Worm (Caenorhabditis elegans): ENCODE measurements around the gene ubxn-2.
"Not testable (repeated sequence)": the region's sequence is repeated elsewhere in the genome, so short reads cannot be mapped to it uniquely, and the experiment has no call there.

Gene ubxn-2

DNA sequence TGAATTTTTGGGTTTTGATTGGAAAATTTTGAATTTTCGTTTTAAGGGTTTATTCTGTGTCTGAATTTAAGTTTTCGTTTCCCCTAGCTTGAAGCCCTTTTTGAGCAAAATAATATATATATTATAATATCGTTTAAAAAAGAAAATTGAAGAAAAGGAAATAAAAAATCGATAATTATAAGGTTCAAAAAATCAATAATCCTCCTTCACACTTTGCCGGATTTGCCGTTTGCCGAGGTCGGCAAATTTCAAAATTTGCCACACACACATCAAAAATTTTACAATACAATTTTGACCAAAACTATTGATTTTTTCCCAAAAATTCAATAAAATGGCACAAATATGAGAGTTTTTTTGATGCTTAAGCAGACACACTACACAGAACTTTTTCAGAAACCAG is 11.0 kb upstream of the ubxn-2 start:
- no peak for TF ChIP-seq Y53F4B.3 (GFP tag; IDR thresholded peaks at IDR 0.05)
- TF ChIP-seq lsy-27 (tag; optimal IDR thresholded peaks at IDR 0.05; ENCODE audit: borderline replicate concordance, insufficient read depth): no peak
- no peak for TF ChIP-seq dpff-1 (tag; optimal IDR thresholded peaks at IDR 0.05)
- TF ChIP-seq akir-1 (GFP tag; optimal IDR thresholded peaks at IDR 0.05): no peak
- no peak for TF ChIP-seq ceh-100 (GFP tag; IDR thresholded peaks at IDR 0.05)
- no peak for TF ChIP-seq T07F8.4 (tag; optimal IDR thresholded peaks at IDR 0.05)
- TF ChIP-seq F49E8.2 (tag; optimal IDR thresholded peaks at IDR 0.05; ENCODE audit: insufficient read depth): no peak
- TF ChIP-seq dox-1 (GFP tag; IDR thresholded peaks at IDR 0.05): no peak
- TF ChIP-seq unc-62 (GFP tag; optimal IDR thresholded peaks at IDR 0.05): no peak
- no peak for TF ChIP-seq rcor-1 (GFP tag; IDR thresholded peaks at IDR 0.05)
- TF ChIP-seq bed-1 (GFP tag; IDR thresholded peaks at IDR 0.05): no peak
- TF ChIP-seq let-607 (tag; optimal IDR thresholded peaks at IDR 0.05): no peak
- no peak for TF ChIP-seq snpc-1.3 (tag; optimal IDR thresholded peaks at IDR 0.05; ENCODE audit: insufficient read depth)
- TF ChIP-seq let-526 (GFP tag; IDR thresholded peaks at IDR 0.05): no peak

DNA sequence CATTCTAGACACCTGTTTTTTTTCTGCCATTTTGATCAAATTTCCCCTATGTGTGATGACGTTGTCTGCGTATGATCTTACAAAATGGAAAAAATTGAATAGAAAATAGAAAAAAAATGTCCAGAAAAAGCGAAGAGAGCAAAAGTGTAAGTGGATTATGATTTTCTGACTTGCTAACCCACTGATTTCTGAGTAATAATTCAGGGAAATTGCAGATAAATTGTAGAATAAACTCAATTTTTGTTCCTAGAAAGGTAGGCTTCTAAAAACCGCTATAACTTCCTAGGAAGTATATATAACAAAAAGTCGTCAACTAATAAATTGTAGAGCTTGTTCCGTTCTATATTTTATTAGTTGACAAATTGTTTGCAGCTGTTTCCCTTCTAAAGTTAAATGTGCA is 9.1 kb upstream of the ubxn-2 start:
- TF ChIP-seq nhr-90 (tag; optimal IDR thresholded peaks at IDR 0.05) (no peak), mcd-1 (GFP tag; IDR thresholded peaks at IDR 0.05) (no peak)

DNA sequence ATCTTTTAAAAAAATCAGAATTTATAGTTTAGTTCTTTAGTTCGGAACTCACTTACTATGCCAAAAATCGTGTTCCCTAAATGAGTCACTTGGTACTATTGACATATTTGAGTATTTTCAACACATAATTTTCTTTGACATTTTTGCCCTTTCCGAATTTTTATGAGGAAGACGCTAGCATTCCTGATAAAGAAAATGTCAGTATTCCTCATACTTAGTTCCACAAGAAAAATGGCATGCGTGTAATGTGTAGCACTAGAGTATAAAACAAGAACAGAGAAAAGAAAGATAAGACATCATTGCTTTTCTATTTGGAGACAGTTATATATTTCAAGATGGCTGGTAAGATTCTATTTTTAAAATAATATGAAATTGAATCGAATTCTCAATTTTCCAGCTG is 4.3 kb upstream of the ubxn-2 start, which contains the start of gene Y94H6A.2:
Gene Y94H6A.2, plus strand, starts transcription at position 336 of the 400 bp plus-strand sequence.
- TF ChIP-seq F49E8.2 (tag; optimal IDR thresholded peaks at IDR 0.05; ENCODE audit: insufficient read depth) (no peak), T26A5.8 (tag; optimal IDR thresholded peaks at IDR 0.05) (no peak), hrde-1 (tag; optimal IDR thresholded peaks at IDR 0.05; ENCODE audit: borderline replicate concordance) (no peak), F37B4.10 (GFP tag; IDR thresholded peaks at IDR 0.05) (no peak), nhr-80 (tag; optimal IDR thresholded peaks at IDR 0.05) (peak; percentile 67), madf-6 (GFP tag; IDR thresholded peaks at IDR 0.05) (no peak), mes-4 (tag; optimal IDR thresholded peaks at IDR 0.05) (no peak)

- not testable (repeated sequence) for TF ChIP-seq B0019.2 (GFP tag; conservative IDR thresholded peaks at IDR 0.05); rcor-1 (GFP tag; IDR thresholded peaks at IDR 0.05); pbrm-1 (GFP tag; IDR thresholded peaks at IDR 0.05)
Observed at ce11 chrIV:2719734-2720133, 5.9 kb downstream of the ubxn-2 start, which contains the start of gene ndua-12. Gene ndua-12, minus strand, starts transcription at chrIV:2719834.

DNA sequence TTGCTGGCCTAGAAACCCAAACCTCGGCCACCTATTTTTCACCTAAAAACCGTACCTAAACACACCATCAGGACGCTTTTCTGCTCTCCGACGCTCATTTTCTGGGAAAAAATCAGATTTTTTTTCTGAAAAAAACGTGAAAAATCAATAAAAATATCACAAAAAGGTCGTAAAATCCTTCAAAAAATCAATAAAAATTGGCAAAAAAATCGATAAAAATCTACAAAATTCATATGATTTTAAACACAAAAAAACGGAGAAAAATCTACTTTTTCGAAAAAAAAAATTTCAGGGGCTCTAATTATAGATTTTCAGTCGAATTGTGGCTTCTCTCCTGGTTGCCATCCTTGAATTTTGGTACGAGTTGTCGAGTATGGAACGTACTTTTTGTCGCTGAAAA is 9.1 kb downstream of the ubxn-2 start, which contains the start of gene Y94H6A.7:
Gene Y94H6A.7, minus strand, starts transcription at position 101 of the 400 bp plus-strand sequence.
- not testable (repeated sequence) for TF ChIP-seq lin-26 (GFP tag; IDR thresholded peaks at IDR 0.05); F23B12.7 (tag; optimal IDR thresholded peaks at IDR 0.05; ENCODE audit: insufficient read depth); Y95B8A.8 (GFP tag; IDR thresholded peaks at IDR 0.05)

- no peak for TF ChIP-seq lin-35 (GFP tag; optimal IDR thresholded peaks at IDR 0.05)
- TF ChIP-seq T26A5.8 (tag; optimal IDR thresholded peaks at IDR 0.05): no peak
- no peak for TF ChIP-seq ceh-79 (tag; optimal IDR thresholded peaks at IDR 0.05)
- no peak for TF ChIP-seq ztf-26 (tag; optimal IDR thresholded peaks at IDR 0.05)
- TF ChIP-seq hrde-1 (tag; optimal IDR thresholded peaks at IDR 0.05; ENCODE audit: borderline replicate concordance): no peak
- TF ChIP-seq tbx-9 (tag; optimal IDR thresholded peaks at IDR 0.05; ENCODE audit: borderline replicate concordance): no peak
- no peak for TF ChIP-seq cebp-2 (GFP tag; IDR thresholded peaks at IDR 0.05)
- TF ChIP-seq madf-10 (tag; optimal IDR thresholded peaks at IDR 0.05): no peak
- TF ChIP-seq dpl-1 (GFP tag; optimal IDR thresholded peaks at IDR 0.05): no peak
- TF ChIP-seq nhr-179 (tag; optimal IDR thresholded peaks at IDR 0.05): no peak
- TF ChIP-seq dox-1 (GFP tag; IDR thresholded peaks at IDR 0.05): no peak
- no peak for TF ChIP-seq K12H6.12 (tag; optimal IDR thresholded peaks at IDR 0.05)
- TF ChIP-seq dpff-1 (tag; optimal IDR thresholded peaks at IDR 0.05): no peak
- no peak for TF ChIP-seq C06A6.2 (GFP tag; conservative IDR thresholded peaks at IDR 0.05)
- no peak for TF ChIP-seq ceh-27 (GFP tag; optimal IDR thresholded peaks at IDR 0.05)
- TF ChIP-seq ceh-91 (GFP tag; IDR thresholded peaks at IDR 0.05): no peak
Observed at ce11 chrIV:2712935-2713334, 12.7 kb downstream of the ubxn-2 start, which contains the start of gene Y94H6A.12. Gene Y94H6A.12, minus strand, starts transcription at chrIV:2713035.
